Fruit fly (Drosophila melanogaster) whole organism, pupa: ENCODE results near the gene Cyp4c3.

ENCODE experiments used
- CG12605 ChIP-seq: fragments of 200-800 bp; sonication (Bioruptor generic); IDR thresholded peaks from 2 replicates; pipeline ENCODE4 v1.3.6; 2022; ENCODE audit warnings: missing biosample characterization, missing genetic modification characterization
- CG13204 ChIP-seq: fragments of 200-800 bp; sonication (Bioruptor generic); optimal IDR thresholded peaks from 2 replicates; lab custom pipeline; 2018; ENCODE audit warnings: missing biosample characterization, mild to moderate bottlenecking, missing genetic modification characterization, moderate library complexity
- CG15710 ChIP-seq: fragments of 200-800 bp; sonication (Bioruptor generic); optimal IDR thresholded peaks from 2 replicates; lab custom pipeline; 2018; ENCODE audit warnings: missing biosample characterization, mild to moderate bottlenecking, missing genetic modification characterization, moderate library complexity
- CG32121 ChIP-seq: fragments of 200-800 bp; sonication (Bioruptor generic); IDR thresholded peaks from 2 replicates; pipeline ENCODE4 v1.3.6; 2022; ENCODE audit warnings: missing biosample characterization, missing genetic modification characterization
- CG4496 ChIP-seq: fragments of 200-800 bp; sonication (Bioruptor generic); IDR thresholded peaks from 3 replicates; pipeline ENCODE4 v1.3.6; 2022; ENCODE audit warnings: missing biosample characterization, missing genetic modification characterization
- CG9948 ChIP-seq: fragments of 200-800 bp; sonication (Bioruptor generic); optimal IDR thresholded peaks from 2 replicates; lab custom pipeline; 2018; ENCODE audit warnings: missing biosample characterization, mild to moderate bottlenecking, missing genetic modification characterization, moderate library complexity
- D1 ChIP-seq: fragments of 200-800 bp; sonication (Bioruptor generic); optimal IDR thresholded peaks from 2 replicates; lab custom pipeline; 2018; ENCODE audit warnings: missing biosample characterization, mild to moderate bottlenecking, missing genetic modification characterization, moderate library complexity
- Ets98B ChIP-seq: fragments of 200-800 bp; sonication (Bioruptor generic); IDR thresholded peaks from 2 replicates; pipeline ENCODE4 v1.3.6; 2022; ENCODE audit warnings: missing biosample characterization, missing genetic modification characterization
- fd96Ca ChIP-seq: fragments of 200-800 bp; sonication (Bioruptor generic); IDR thresholded peaks from 3 replicates; pipeline ENCODE4 v1.3.6; 2022; ENCODE audit warnings: missing biosample characterization, missing genetic modification characterization

dm6 chr3R:30860561-30860928, 33.3 kb upstream of the Cyp4c3 start:
- TF ChIP-seq CG12605, result no peak
- TF ChIP-seq CG9948 (tag; lab: Kevin White, UChicago), result no peak
- TF ChIP-seq Ets98B (GFP tag; lab: Robert Waterston, UW), result no peak
- no peak for TF ChIP-seq D1
- no peak for TF ChIP-seq CG15710 (tag; lab: Kevin White, UChicago)
- TF ChIP-seq CG32121 (GFP tag; lab: Robert Waterston, UW), result no peak
- TF ChIP-seq fd96Ca (GFP tag; lab: Robert Waterston, UW), result no peak
- TF ChIP-seq CG13204 (GFP tag; lab: Kevin White, UChicago), result no peak
- TF ChIP-seq CG4496 (GFP tag; lab: Robert Waterston, UW), result no peak
